Worm (Caenorhabditis elegans) whole organism, young adult: ENCODE results near the gene C56A3.8.

Source experiments
- B0019.2 ChIP-seq: fragments of 200-800 bp; sonication (Bioruptor generic); conservative IDR thresholded peaks from 2 replicates; pipeline ENCODE4 v1.3.6; 2022; ENCODE audit warnings: missing genetic modification reagents, missing genetic modification characterization, missing compliant biosample characterization
- B0035.1 ChIP-seq: sonication (generic microtip); optimal IDR thresholded peaks from 2 replicates; lab custom pipeline; 2016; ENCODE audit warnings: missing genetic modification characterization, mild to moderate bottlenecking, missing compliant biosample characterization, missing genotype, missing genetic modification reagents
- B0336.3 ChIP-seq: fragments of 200-800 bp; sonication (Bioruptor generic); IDR thresholded peaks from 2 replicates; pipeline ENCODE4 v1.3.6; 2022; ENCODE audit warnings: missing genetic modification characterization, missing compliant biosample characterization
- F10E7.11 ChIP-seq: sonication (generic microtip); optimal IDR thresholded peaks from 2 replicates; lab custom pipeline; 2017; ENCODE audit warnings: mild to moderate bottlenecking, missing genetic modification characterization, moderate library complexity, missing compliant biosample characterization
- F49E8.2 ChIP-seq: sonication (generic microtip); optimal IDR thresholded peaks from 3 replicates; lab custom pipeline; 2017; ENCODE audit warnings: missing genetic modification characterization, mild to moderate bottlenecking, missing compliant biosample characterization, antibody characterized with exemption, moderate library complexity; ENCODE audit not compliant: insufficient read depth
- F55B11.4 ChIP-seq: sonication (generic microtip); optimal IDR thresholded peaks from 2 replicates; lab custom pipeline; 2016; ENCODE audit warnings: missing compliant biosample characterization, missing genetic modification characterization, borderline replicate concordance; ENCODE audit not compliant: insufficient read depth
- K12H6.12 ChIP-seq: fragments of 200-800 bp; sonication (Bioruptor generic); optimal IDR thresholded peaks from 2 replicates; lab custom pipeline; 2018; ENCODE audit warnings: mild to moderate bottlenecking, missing genetic modification characterization, missing compliant biosample characterization
- Y53G8AR.9 ChIP-seq: fragments of 200-800 bp; sonication (Bioruptor generic); conservative IDR thresholded peaks from 2 replicates; pipeline ENCODE4 v1.3.6; 2022; ENCODE audit warnings: missing genetic modification reagents, missing genetic modification characterization, missing compliant biosample characterization
- ZK185.1 ChIP-seq: sonication (generic microtip); optimal IDR thresholded peaks from 2 replicates; lab custom pipeline; 2016; ENCODE audit warnings: mild to moderate bottlenecking, missing genetic modification characterization, missing compliant biosample characterization; ENCODE audit not compliant: poor library complexity, severe bottlenecking
- aptf-2 ChIP-seq: fragments of 200-800 bp; sonication (Bioruptor generic); conservative IDR thresholded peaks from 2 replicates; pipeline ENCODE4 v1.3.6; 2022; ENCODE audit warnings: missing genetic modification reagents, missing genetic modification characterization, missing compliant biosample characterization
- aptf-3 ChIP-seq: fragments of 200-800 bp; sonication (Bioruptor generic); IDR thresholded peaks from 2 replicates; pipeline ENCODE4 v1.3.6; 2022; ENCODE audit warnings: missing genetic modification characterization, missing compliant biosample characterization
- bed-1 ChIP-seq: fragments of 200-800 bp; sonication (Bioruptor generic); IDR thresholded peaks from 2 replicates; pipeline ENCODE4 v1.3.6; 2022; ENCODE audit warnings: missing genetic modification reagents, missing genetic modification characterization, missing compliant biosample characterization
- cebp-1 ChIP-seq, 2 experiments: fragments of 200-800 bp in 1 of 2; sonication (Bioruptor generic) in 1 of 2; sonication (generic microtip) in 1 of 2; IDR thresholded peaks in 1 of 2; optimal IDR thresholded peaks in 1 of 2; 2 replicates each; pipeline versions ENCODE4 v1.3.6 to Lab custom; 2017 to 2022; ENCODE audit warnings: missing compliant biosample characterization in 2 of 2, missing genetic modification characterization in 2 of 2, mild to moderate bottlenecking in 1 of 2, missing genetic modification reagents in 1 of 2, moderate library complexity in 1 of 2
- ceh-91 ChIP-seq: fragments of 200-800 bp; sonication (Bioruptor generic); IDR thresholded peaks from 2 replicates; pipeline ENCODE4 v1.3.6; 2022; ENCODE audit warnings: missing genetic modification reagents, missing genetic modification characterization, missing compliant biosample characterization
- dpl-1 ChIP-seq: fragments of 150-350 bp; optimal IDR thresholded peaks from 2 replicates; lab custom pipeline; 2014; ENCODE audit warnings: missing biosample characterization, missing genetic modification reagents, missing genetic modification characterization
- efl-1 ChIP-seq: fragments of 150-350 bp; optimal IDR thresholded peaks from 2 replicates; lab custom pipeline; 2014; ENCODE audit warnings: missing biosample characterization, missing genetic modification reagents, missing genetic modification characterization
- egl-44 ChIP-seq: fragments of 200-800 bp; sonication (Bioruptor generic); IDR thresholded peaks from 2 replicates; pipeline ENCODE4 v1.3.6; 2022; ENCODE audit warnings: missing genetic modification reagents, missing genetic modification characterization, missing compliant biosample characterization
- egrh-3 ChIP-seq: fragments of 200-800 bp; sonication (Bioruptor generic); IDR thresholded peaks from 2 replicates; pipeline ENCODE4 v1.3.6; 2022; ENCODE audit warnings: missing genetic modification reagents, missing genetic modification characterization, missing compliant biosample characterization
- him-1 ChIP-seq: sonication (generic microtip); optimal IDR thresholded peaks from 2 replicates; lab custom pipeline; 2016; ENCODE audit warnings: missing genotype, missing genetic modification reagents, missing genetic modification characterization, missing compliant biosample characterization
- hlh-26 ChIP-seq: fragments of 200-800 bp; sonication (Bioruptor generic); conservative IDR thresholded peaks from 2 replicates; pipeline ENCODE4 v1.3.6; 2022; ENCODE audit warnings: missing genetic modification reagents, missing genetic modification characterization, missing compliant biosample characterization
- hrde-1 ChIP-seq: sonication (generic microtip); optimal IDR thresholded peaks from 2 replicates; lab custom pipeline; 2016; ENCODE audit warnings: missing genetic modification characterization, mild to moderate bottlenecking, missing compliant biosample characterization, moderate library complexity, missing genotype, missing genetic modification reagents, borderline replicate concordance
- lin-54 ChIP-seq: fragments of 200-800 bp; sonication (Bioruptor generic); optimal IDR thresholded peaks from 2 replicates; lab custom pipeline; 2018; ENCODE audit warnings: mild to moderate bottlenecking, missing genetic modification characterization, missing compliant biosample characterization
- lsl-1 ChIP-seq: fragments of 200-800 bp; sonication (Bioruptor generic); optimal IDR thresholded peaks from 2 replicates; lab custom pipeline; 2018; ENCODE audit warnings: mild to moderate bottlenecking, missing genetic modification characterization, moderate library complexity, missing compliant biosample characterization
- madf-10 ChIP-seq: sonication (generic microtip); optimal IDR thresholded peaks from 2 replicates; lab custom pipeline; 2016; ENCODE audit warnings: mild to moderate bottlenecking, missing genetic modification characterization, missing compliant biosample characterization
- madf-8 ChIP-seq: fragments of 200-800 bp; sonication (Bioruptor generic); conservative IDR thresholded peaks from 2 replicates; pipeline ENCODE4 v1.3.6; 2022; ENCODE audit warnings: missing genetic modification reagents, missing genetic modification characterization, missing compliant biosample characterization
- mel-28 ChIP-seq: sonication (generic microtip); optimal IDR thresholded peaks from 2 replicates; lab custom pipeline; 2016; ENCODE audit warnings: borderline replicate concordance, mild to moderate bottlenecking, missing genetic modification characterization, missing compliant biosample characterization
- nfya-2 ChIP-seq: fragments of 200-800 bp; sonication (Bioruptor generic); IDR thresholded peaks from 2 replicates; pipeline ENCODE4 v1.3.6; 2022; ENCODE audit warnings: missing genetic modification reagents, missing genetic modification characterization, missing compliant biosample characterization
- nhr-120 ChIP-seq: fragments of 200-800 bp; sonication (Bioruptor generic); IDR thresholded peaks from 2 replicates; pipeline ENCODE4 v1.3.6; 2022; ENCODE audit warnings: missing genetic modification characterization, missing compliant biosample characterization
- nhr-179 ChIP-seq: sonication (generic microtip); optimal IDR thresholded peaks from 2 replicates; lab custom pipeline; 2016; ENCODE audit warnings: mild to moderate bottlenecking, missing genetic modification characterization, missing compliant biosample characterization
- pha-4 ChIP-seq: fragments of 150-350 bp; sonication (generic microtip); optimal IDR thresholded peaks from 2 replicates; lab custom pipeline; 2014; ENCODE audit warnings: missing biosample characterization, missing genetic modification reagents, missing genetic modification characterization
- rpc-1 ChIP-seq, 2 experiments: fragments of 150-350 bp in 1 of 2; sonication (generic microtip) in 1 of 2; optimal IDR thresholded peaks; 2 replicates each; lab custom pipeline; 2014 to 2018; ENCODE audit warnings: missing biosample characterization in 1 of 2, missing genetic modification characterization in 1 of 2, missing genetic modification reagents in 1 of 2, missing genotype in 1 of 2
- snpc-1.3 ChIP-seq: sonication (generic microtip); optimal IDR thresholded peaks from 2 replicates; lab custom pipeline; 2017; ENCODE audit warnings: missing genetic modification characterization, mild to moderate bottlenecking, missing compliant biosample characterization, antibody characterized with exemption, moderate library complexity, missing genotype, missing genetic modification reagents; ENCODE audit not compliant: insufficient read depth
- somi-1 ChIP-seq: fragments of 200-800 bp; sonication (Bioruptor generic); optimal IDR thresholded peaks from 2 replicates; lab custom pipeline; 2018; ENCODE audit warnings: mild to moderate bottlenecking, missing genetic modification characterization, missing compliant biosample characterization
- tbp1 ChIP-seq: fragments of 200-800 bp; sonication (Bioruptor generic); optimal IDR thresholded peaks from 2 replicates; lab custom pipeline; 2018; ENCODE audit warnings: mild to moderate bottlenecking, missing genetic modification characterization, missing compliant biosample characterization
- zfh-2 ChIP-seq: fragments of 200-800 bp; sonication (Bioruptor generic); conservative IDR thresholded peaks from 2 replicates; pipeline ENCODE4 v1.3.6; 2022; ENCODE audit warnings: missing genetic modification reagents, missing genetic modification characterization, missing compliant biosample characterization
- zim-3 ChIP-seq: sonication (generic microtip); optimal IDR thresholded peaks from 2 replicates; lab custom pipeline; 2017; ENCODE audit warnings: mild to moderate bottlenecking, missing genetic modification characterization, moderate library complexity, missing compliant biosample characterization

Gene C56A3.8

DNA sequence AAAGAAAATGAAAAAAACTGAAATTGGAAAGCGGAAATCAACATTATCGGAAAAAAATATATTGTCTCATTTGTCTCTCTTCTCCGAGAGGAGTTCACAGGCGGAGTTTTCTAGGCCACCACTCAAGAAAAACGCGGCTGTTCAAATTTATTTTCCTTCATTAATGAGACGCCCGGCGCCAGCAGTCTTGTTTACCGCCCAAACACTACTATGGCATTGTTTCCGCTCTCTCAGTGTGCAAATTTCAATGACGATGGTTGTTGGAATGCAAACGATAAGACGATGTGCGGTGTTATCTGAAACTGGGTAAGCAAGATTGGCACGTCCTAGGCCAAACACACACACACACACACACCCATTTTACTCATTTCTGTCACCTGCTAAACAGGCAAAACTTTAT, 3.3 kb upstream of the C56A3.8 start, which contains the start of gene cav-2 (continued):
- no peak for TF ChIP-seq ceh-91 (GFP tag; lab: Robert Waterston, UW)
- no peak for TF ChIP-seq F10E7.11
- peak; percentile 88 for TF ChIP-seq B0035.1 (tag; lab: Kevin White, UChicago)
- no peak for TF ChIP-seq hrde-1 (tag; lab: Kevin White, UChicago)
- no peak for TF ChIP-seq zim-3 (tag; lab: Kevin White, UChicago)
- TF ChIP-seq nhr-120 (GFP tag; lab: Robert Waterston, UW): 0 out of 2 replicates have a peak, but pooled peaks have one; percentile 53
- no peak for TF ChIP-seq nfya-2 (GFP tag; lab: Robert Waterston, UW)
- TF ChIP-seq snpc-1.3: no peak
- TF ChIP-seq somi-1 (GFP tag; lab: Kevin White, UChicago): no peak
- TF ChIP-seq aptf-2 (GFP tag; lab: Robert Waterston, UW): 0 out of 2 replicates have a peak, but pooled peaks have one; percentile 25
- no peak for TF ChIP-seq nhr-179
- peak; percentile 36 for TF ChIP-seq lsl-1 (GFP tag; lab: Kevin White, UChicago)
- 0 out of 2 replicates have a peak, but pooled peaks have one; percentile 57 for TF ChIP-seq cebp-1 (GFP tag; IDR thresholded peaks at IDR 0.05; lab: Robert Waterston, UW)
- TF ChIP-seq cebp-1 (tag; optimal IDR thresholded peaks at IDR 0.05; lab: Kevin White, UChicago): peak; percentile 66
- no peak for TF ChIP-seq Y53G8AR.9 (GFP tag; lab: Robert Waterston, UW)
- TF ChIP-seq K12H6.12 (tag; lab: Kevin White, UChicago): peak; percentile 51

DNA sequence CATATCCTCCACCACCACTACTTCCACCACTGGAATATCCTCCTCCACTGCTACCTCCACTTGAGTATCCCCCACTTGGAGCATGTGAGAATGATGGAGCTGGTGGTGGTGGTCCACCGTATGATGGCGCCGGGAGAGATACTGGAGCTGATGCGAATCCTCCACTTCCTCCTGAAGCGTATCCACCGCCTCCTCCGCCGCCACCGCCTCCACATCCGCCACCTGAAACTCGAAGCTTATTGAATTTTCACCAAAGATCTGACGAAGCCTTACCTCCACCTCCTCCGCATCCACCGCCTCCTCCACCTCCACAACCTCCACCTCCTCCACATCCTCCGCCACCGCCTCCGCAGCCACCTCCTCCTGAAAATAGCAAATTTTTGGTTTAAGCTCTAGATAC, 2.7 kb downstream of the C56A3.8 start:
- TF ChIP-seq bed-1 (GFP tag; lab: Robert Waterston, UW) (no peak), egrh-3 (GFP tag; lab: Robert Waterston, UW) (peak; percentile 66), zfh-2 (peak; percentile 82)

DNA sequence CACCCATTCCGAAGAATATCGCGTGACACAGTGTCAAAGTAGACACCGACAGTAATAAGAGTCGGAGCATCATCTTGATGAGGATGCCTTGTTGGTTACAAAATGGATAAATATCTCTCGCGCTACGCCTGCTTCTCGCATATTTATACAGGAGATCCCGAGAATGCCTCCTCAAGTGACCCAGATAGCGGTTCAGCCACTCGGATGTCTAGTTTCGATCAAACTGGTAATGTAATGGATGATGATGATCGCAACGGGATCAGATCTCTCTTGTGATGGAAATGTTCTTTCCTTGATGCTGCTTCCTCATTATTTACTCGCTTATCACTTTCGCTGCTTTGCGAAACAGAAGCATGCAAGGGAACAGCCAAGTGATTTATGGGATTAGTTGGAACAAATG, 3.8 kb downstream of the C56A3.8 start, which contains the start of gene grl-17:
Gene grl-17 (minus strand): TSS at position 101 of the 400 bp plus-strand sequence.
- no peak for TF ChIP-seq mel-28 (tag; lab: Kevin White, UChicago)
- TF ChIP-seq F55B11.4: no peak
- no peak for TF ChIP-seq madf-10
- no peak for TF ChIP-seq aptf-3 (GFP tag; lab: Robert Waterston, UW)
- no peak for TF ChIP-seq lin-54 (GFP tag; lab: Kevin White, UChicago)
- no peak for TF ChIP-seq dpl-1 (GFP tag; lab: Kevin White, UChicago)
- TF ChIP-seq rpc-1 (optimal IDR thresholded peaks at IDR 0.05; lab: Kevin White, UChicago): no peak
- no peak for TF ChIP-seq rpc-1 (tag; optimal IDR thresholded peaks at IDR 0.05; lab: Kevin White, UChicago)
- TF ChIP-seq tbp1 (GFP tag; lab: Kevin White, UChicago): no peak
- no peak for TF ChIP-seq him-1 (tag; lab: Kevin White, UChicago)
- TF ChIP-seq egl-44 (GFP tag; lab: Robert Waterston, UW): no peak
- no peak for TF ChIP-seq efl-1 (GFP tag; lab: Kevin White, UChicago)
- TF ChIP-seq ceh-91 (GFP tag; lab: Robert Waterston, UW): no peak
- no peak for TF ChIP-seq B0336.3 (GFP tag; lab: Robert Waterston, UW)
- TF ChIP-seq B0019.2: no peak
- no peak for TF ChIP-seq hlh-26 (GFP tag; lab: Robert Waterston, UW)
- TF ChIP-seq pha-4 (tag; lab: Kevin White, UChicago): no peak
- TF ChIP-seq madf-8 (GFP tag; lab: Robert Waterston, UW): no peak
- no peak for TF ChIP-seq F10E7.11
- TF ChIP-seq ZK185.1: no peak
- TF ChIP-seq F49E8.2 (tag; lab: Kevin White, UChicago): no peak
